Fruit fly (Drosophila melanogaster) whole organism, embryonic: ENCODE results near the gene CCAP-R.

ENCODE experiments used
- Awh ChIP-seq: fragments of 200-800 bp; sonication (Bioruptor generic); IDR thresholded peaks from 2 replicates; pipeline ENCODE4, ENCODE4 v1.3.6; 2022; ENCODE audit warnings: missing biosample characterization, missing genetic modification characterization
- B-H2 ChIP-seq: fragments of 200-800 bp; sonication (Bioruptor generic); optimal IDR thresholded peaks from 2 replicates; lab custom pipeline; 2018; ENCODE audit warnings: missing biosample characterization, mild to moderate bottlenecking, missing genetic modification characterization
- Blimp-1 ChIP-seq: fragments of 200-800 bp; sonication (Bioruptor generic); optimal IDR thresholded peaks from 3 replicates; lab custom pipeline; 2018; ENCODE audit warnings: missing biosample characterization, missing genetic modification characterization, mild to moderate bottlenecking, moderate library complexity, missing genetic modification reagents
- CG10267 ChIP-seq: fragments of 200-800 bp; sonication (Bioruptor generic); optimal IDR thresholded peaks from 2 replicates; lab custom pipeline; 2018; ENCODE audit warnings: missing biosample characterization, mild to moderate bottlenecking, missing genetic modification characterization, moderate library complexity
- CG11456 ChIP-seq: fragments of 200-800 bp; sonication (Bioruptor generic); IDR thresholded peaks from 3 replicates; pipeline ENCODE4 v1.3.6; 2022; ENCODE audit warnings: missing biosample characterization, missing genetic modification characterization
- CG13123 ChIP-seq: fragments of 200-800 bp; sonication (Bioruptor generic); optimal IDR thresholded peaks from 2 replicates; lab custom pipeline; 2016; ENCODE audit warnings: missing biosample characterization, missing genetic modification characterization
- CG15073 ChIP-seq: fragments of 200-800 bp; sonication (Bioruptor generic); optimal IDR thresholded peaks from 2 replicates; lab custom pipeline; 2016; ENCODE audit warnings: missing biosample characterization, missing genetic modification characterization
- CG1603 ChIP-seq: fragments of 200-800 bp; sonication (Bioruptor generic); optimal IDR thresholded peaks from 2 replicates; lab custom pipeline; 2019; ENCODE audit warnings: missing biosample characterization, mild to moderate bottlenecking, missing genetic modification characterization, moderate library complexity
- CG16863 ChIP-seq: fragments of 200-800 bp; sonication (Bioruptor generic); optimal IDR thresholded peaks from 3 replicates; lab custom pipeline; 2016; ENCODE audit warnings: missing biosample characterization, missing genetic modification characterization
- CG18262 ChIP-seq: fragments of 200-800 bp; optimal IDR thresholded peaks from 3 replicates; lab custom pipeline; 2019; ENCODE audit warnings: missing biosample characterization, mild to moderate bottlenecking, missing genetic modification characterization, moderate library complexity
- CG31224 ChIP-seq: fragments of 200-800 bp; sonication (Bioruptor generic); IDR thresholded peaks from 2 replicates; pipeline ENCODE4 v1.3.6; 2022; ENCODE audit warnings: missing biosample characterization, missing genetic modification characterization
- CG32767 ChIP-seq: fragments of 200-800 bp; sonication (Bioruptor generic); IDR thresholded peaks from 2 replicates; pipeline ENCODE4 v1.3.6; 2022; ENCODE audit warnings: missing biosample characterization, missing genetic modification characterization
- CG42726 ChIP-seq: fragments of 200-800 bp; sonication (Bioruptor generic); IDR thresholded peaks from 2 replicates; pipeline ENCODE4 v1.3.6; 2022; ENCODE audit warnings: missing biosample characterization, missing genetic modification characterization; ENCODE audit not compliant: partially characterized antibody
- CG4360 ChIP-seq: fragments of 200-800 bp; sonication (Bioruptor generic); IDR thresholded peaks from 2 replicates; pipeline ENCODE4 v1.3.6; 2022; ENCODE audit warnings: missing biosample characterization, missing genetic modification characterization
- CG43689 ChIP-seq: fragments of 200-800 bp; sonication (Bioruptor generic); IDR thresholded peaks from 2 replicates; pipeline ENCODE4 v1.3.6; 2022; ENCODE audit warnings: missing biosample characterization, missing genetic modification characterization
- CG6689 ChIP-seq: fragments of 200-800 bp; sonication (Bioruptor generic); IDR thresholded peaks from 2 replicates; pipeline ENCODE4 v1.3.6; 2022; ENCODE audit warnings: missing biosample characterization, missing genetic modification characterization
- CG7271 ChIP-seq: fragments of 200-800 bp; sonication (Bioruptor generic); optimal IDR thresholded peaks from 2 replicates; lab custom pipeline; 2018; ENCODE audit warnings: missing biosample characterization, mild to moderate bottlenecking, missing genetic modification characterization, moderate library complexity
- CG9727 ChIP-seq: fragments of 200-800 bp; sonication (Bioruptor generic); optimal IDR thresholded peaks from 3 replicates; lab custom pipeline; 2017; ENCODE audit warnings: missing biosample characterization, mild to moderate bottlenecking, missing genetic modification characterization
- CG9797 ChIP-seq: fragments of 200-800 bp; sonication (Bioruptor generic); optimal IDR thresholded peaks from 3 replicates; lab custom pipeline; 2018; ENCODE audit warnings: missing biosample characterization, mild to moderate bottlenecking, missing genetic modification characterization
- CG9876 ChIP-seq: fragments of 200-800 bp; sonication (Bioruptor generic); optimal IDR thresholded peaks from 2 replicates; lab custom pipeline; 2016; ENCODE audit warnings: missing biosample characterization, missing genetic modification characterization
- D ChIP-seq, 2 experiments: fragments of 200-800 bp in 1 of 2; fragments of >200 bp in 1 of 2; sonication (Bioruptor generic) in 1 of 2; optimal IDR thresholded peaks; 2 replicates in 1 of 2; 3 replicates in 1 of 2; lab custom pipeline; 2017; ENCODE audit warnings: mild to moderate bottlenecking in 1 of 2, missing biosample characterization in 1 of 2, missing genetic modification characterization in 1 of 2, missing genetic modification reagents in 1 of 2
- D19A ChIP-seq: fragments of 200-800 bp; optimal IDR thresholded peaks from 3 replicates; lab custom pipeline; 2019; ENCODE audit warnings: missing biosample characterization, mild to moderate bottlenecking, missing genetic modification characterization, moderate library complexity
- Drgx ChIP-seq: fragments of 200-800 bp; sonication (Bioruptor generic); IDR thresholded peaks from 2 replicates; pipeline ENCODE4 v1.3.6; 2022; ENCODE audit warnings: missing biosample characterization, missing genetic modification characterization
- Gsc ChIP-seq: fragments of 200-800 bp; sonication (Bioruptor generic); IDR thresholded peaks from 2 replicates; pipeline ENCODE4 v1.3.6; 2022; ENCODE audit warnings: missing biosample characterization, missing genetic modification characterization
- NC2β ChIP-seq: fragments of 200-800 bp; sonication (Bioruptor generic); optimal IDR thresholded peaks from 2 replicates; lab custom pipeline; 2016; ENCODE audit warnings: missing biosample characterization, missing genetic modification characterization
- Oli ChIP-seq: fragments of 200-800 bp; sonication (Bioruptor generic); optimal IDR thresholded peaks from 2 replicates; lab custom pipeline; 2018; ENCODE audit warnings: missing biosample characterization, mild to moderate bottlenecking, missing genetic modification characterization, moderate library complexity
- Pdp1 ChIP-seq, 2 experiments: fragments of 200-800 bp; sonication (Bioruptor generic); optimal IDR thresholded peaks; 3 replicates each; lab custom pipeline; 2016; ENCODE audit warnings: missing biosample characterization in 2 of 2, missing genetic modification characterization in 2 of 2, mild to moderate bottlenecking in 1 of 2, moderate library complexity in 1 of 2
- Spps ChIP-seq: fragments of 200-800 bp; sonication (Bioruptor generic); optimal IDR thresholded peaks from 2 replicates; lab custom pipeline; 2018; ENCODE audit warnings: missing biosample characterization, mild to moderate bottlenecking, missing genetic modification characterization
- br ChIP-seq: fragments of >200 bp; optimal IDR thresholded peaks from 2 replicates; lab custom pipeline; 2017
- cato ChIP-seq: fragments of 200-800 bp; sonication (Bioruptor generic); optimal IDR thresholded peaks from 2 replicates; lab custom pipeline; 2016; ENCODE audit warnings: missing biosample characterization, missing genetic modification characterization, borderline replicate concordance
- crc ChIP-seq: fragments of 200-800 bp; sonication (Bioruptor generic); optimal IDR thresholded peaks from 2 replicates; lab custom pipeline; 2016; ENCODE audit warnings: missing biosample characterization, missing genetic modification characterization
- ewg ChIP-seq: fragments of 200-800 bp; sonication (Bioruptor generic); optimal IDR thresholded peaks from 3 replicates; lab custom pipeline; 2017; ENCODE audit warnings: mild to moderate bottlenecking, missing biosample characterization, missing genetic modification reagents, missing genetic modification characterization
- eyg ChIP-seq: fragments of 200-800 bp; sonication (Bioruptor generic); optimal IDR thresholded peaks from 3 replicates; lab custom pipeline; 2016; ENCODE audit warnings: missing biosample characterization, missing genetic modification characterization
- gce ChIP-seq: fragments of 200-800 bp; sonication (Bioruptor generic); IDR thresholded peaks from 3 replicates; pipeline ENCODE4 v1.3.6; 2022; ENCODE audit warnings: missing biosample characterization, missing genetic modification characterization
- gt ChIP-seq: fragments of 200-800 bp; sonication (Bioruptor generic); IDR thresholded peaks from 2 replicates; pipeline ENCODE4 v1.3.6; 2022; ENCODE audit warnings: missing biosample characterization, missing genetic modification characterization
- hbn ChIP-seq: fragments of 200-800 bp; sonication (Bioruptor generic); IDR thresholded peaks from 2 replicates; pipeline ENCODE4 v1.3.6; 2022; ENCODE audit warnings: missing biosample characterization, missing genetic modification characterization; ENCODE audit not compliant: partially characterized antibody
- hth ChIP-seq: fragments of >200 bp; optimal IDR thresholded peaks from 2 replicates; lab custom pipeline; 2017; ENCODE audit warnings: inconsistent platforms
- lab ChIP-seq: fragments of 200-800 bp; sonication (Bioruptor generic); optimal IDR thresholded peaks from 3 replicates; lab custom pipeline; 2017; ENCODE audit warnings: missing biosample characterization, missing genetic modification characterization, mild to moderate bottlenecking, moderate library complexity, missing genetic modification reagents
- nom ChIP-seq: fragments of 200-800 bp; sonication (Bioruptor generic); optimal IDR thresholded peaks from 2 replicates; lab custom pipeline; 2017; ENCODE audit warnings: missing biosample characterization, missing genetic modification characterization, mild to moderate bottlenecking, moderate library complexity, missing genetic modification reagents
- odd ChIP-seq: fragments of 200-800 bp; sonication (Bioruptor generic); optimal IDR thresholded peaks from 2 replicates; lab custom pipeline; 2017; ENCODE audit warnings: missing biosample characterization, mild to moderate bottlenecking, missing genetic modification characterization
- prd ChIP-seq, 3 experiments: fragments of >200 bp in 2 of 3; fragments of 200-800 bp in 1 of 3; sonication (Bioruptor generic) in 1 of 3; optimal IDR thresholded peaks in 2 of 3; IDR thresholded peaks in 1 of 3; 2 replicates in 2 of 3; 3 replicates in 1 of 3; pipeline versions ENCODE4 v1.3.6 to Lab custom; 2017 to 2022; ENCODE audit warnings: missing biosample characterization in 1 of 3, missing genetic modification characterization in 1 of 3
- pum ChIP-seq: fragments of 200-800 bp; sonication (Bioruptor generic); optimal IDR thresholded peaks from 2 replicates; lab custom pipeline; 2016; ENCODE audit warnings: missing biosample characterization, missing genetic modification characterization
- seq ChIP-seq: fragments of 200-800 bp; sonication (Bioruptor generic); IDR thresholded peaks from 2 replicates; pipeline ENCODE4 v1.3.6; 2022; ENCODE audit warnings: missing biosample characterization, missing genetic modification characterization
- sisA ChIP-seq: fragments of 200-800 bp; sonication (Bioruptor generic); IDR thresholded peaks from 2 replicates; pipeline ENCODE4 v1.3.6; 2022; ENCODE audit warnings: missing biosample characterization, missing genetic modification characterization
- tll ChIP-seq, 2 experiments: fragments of 200-800 bp in 1 of 2; fragments of >200 bp in 1 of 2; sonication (Bioruptor generic) in 1 of 2; optimal IDR thresholded peaks; 2 replicates each; lab custom pipeline; 2017 to 2019; ENCODE audit warnings: missing biosample characterization in 2 of 2, missing genetic modification characterization in 2 of 2, mild to moderate bottlenecking in 1 of 2, moderate library complexity in 1 of 2
- unpg ChIP-seq: fragments of 200-800 bp; sonication (Bioruptor generic); optimal IDR thresholded peaks from 3 replicates; lab custom pipeline; 2018; ENCODE audit warnings: missing biosample characterization, mild to moderate bottlenecking, missing genetic modification characterization, moderate library complexity
- usp ChIP-seq: fragments of >200 bp; optimal IDR thresholded peaks from 2 replicates; lab custom pipeline; 2017; ENCODE audit warnings: missing biosample characterization, missing genetic modification characterization

CCAP-R gene

DNA sequence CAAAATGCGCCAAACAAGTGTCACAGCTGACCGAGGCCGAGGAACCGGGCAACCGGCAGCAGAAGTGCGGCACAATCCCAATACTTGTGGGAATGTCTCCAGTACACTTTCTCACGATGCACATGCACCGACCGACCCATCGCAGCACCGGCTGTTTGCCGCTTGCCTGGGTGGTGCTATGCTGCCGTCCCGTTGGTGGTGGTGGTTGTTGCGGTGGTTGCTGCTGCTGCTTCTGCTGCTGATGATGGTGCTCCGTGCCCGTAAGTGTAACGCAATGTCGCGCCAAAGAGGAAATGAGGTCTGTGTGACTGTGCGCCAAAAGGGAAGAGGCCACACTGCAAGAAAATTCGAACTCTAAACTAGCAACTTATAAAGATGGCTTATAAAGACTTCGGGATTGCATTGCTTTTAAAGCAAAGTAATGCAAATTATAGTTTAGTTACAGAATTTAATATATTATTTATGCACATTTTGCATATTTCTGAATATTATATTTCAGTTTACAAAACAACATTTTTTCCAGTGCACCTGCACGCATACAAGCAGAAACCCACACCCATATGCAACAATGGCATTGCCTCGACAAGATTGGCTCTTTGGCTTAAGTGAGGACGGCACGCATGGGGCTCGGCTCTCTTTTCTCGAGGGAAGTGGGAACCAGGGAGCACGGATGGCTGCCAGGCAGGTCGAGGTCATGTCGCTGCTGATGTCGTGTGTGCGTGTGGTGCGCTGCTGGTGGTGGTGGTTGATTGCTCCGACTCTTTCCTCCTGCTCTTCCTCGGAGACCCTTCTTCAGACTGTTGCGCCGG, 40.3 kb upstream of the CCAP-R start, which contains the start of gene CG43116 (continued):
- TF ChIP-seq CG13123 (GFP tag; lab: Kevin White, UChicago) (peak; percentile 71), Drgx (peak; percentile 83), CG9797 (GFP tag; lab: Kevin White, UChicago) (no peak), CG43689 (peak; percentile 37; the same call in 1 of the 2 replicates), CG16863 (GFP tag; lab: Kevin White, UChicago) (peak; percentile 64), ewg (GFP tag; lab: Kevin White, UChicago) (no peak), usp (GFP tag; lab: Kevin White, UChicago) (no peak), CG11456 (GFP tag; lab: Robert Waterston, UW) (peak; percentile 57; the same call in 1 of the 3 replicates), cato (GFP tag; lab: Kevin White, UChicago) (peak; percentile 81), crc (GFP tag; lab: Kevin White, UChicago) (peak; percentile 24), Gsc (GFP tag; lab: Robert Waterston, UW) (peak; percentile 73), Blimp-1 (GFP tag; lab: Kevin White, UChicago) (peak; percentile 91), Spps (peak; percentile 95), CG18262 (tag; lab: Kevin White, UChicago) (peak; percentile 95), CG1603 (tag; lab: Kevin White, UChicago) (no peak), sisA (peak; percentile 84), CG15073 (GFP tag; lab: Kevin White, UChicago) (peak; percentile 59), B-H2 (GFP tag; lab: Kevin White, UChicago) (no peak), odd (no peak), prd (optimal IDR thresholded peaks at IDR 0.05; lab: Kevin White, UChicago) (no peak), prd (GFP tag; IDR thresholded peaks at IDR 0.05; lab: Robert Waterston, UW) (peak; percentile 92), CG9876 (no peak), D (optimal IDR thresholded peaks at IDR 0.05; lab: Kevin White, UChicago) (no peak), D (GFP tag; optimal IDR thresholded peaks at IDR 0.05; lab: Kevin White, UChicago) (peak; percentile 94), D19A (tag; lab: Kevin White, UChicago) (peak; percentile 89), CG10267 (tag; lab: Kevin White, UChicago) (peak; percentile 86), CG32767 (peak; percentile 72), CG6689 (peak; percentile 93), NC2β (GFP tag; lab: Kevin White, UChicago) (peak; percentile 86), CG9727 (GFP tag; lab: Kevin White, UChicago) (peak; percentile 94), unpg (peak; percentile 95), CG7271 (tag; lab: Kevin White, UChicago) (peak; percentile 56), gt (peak; percentile 77), Oli (tag; lab: Kevin White, UChicago) (peak; percentile 90), CG42726 (GFP tag; lab: Robert Waterston, UW) (0 out of 2 replicates have a peak, but pooled peaks have one; percentile 3), br (no peak), seq (GFP tag; lab: Robert Waterston, UW) (0 out of 2 replicates have a peak, but pooled peaks have one; percentile 48), pum (GFP tag; lab: Kevin White, UChicago) (peak; percentile 76), gce (peak; percentile 80; the same call in 2 of the 3 replicates), hth (no peak), CG4360 (GFP tag; lab: Robert Waterston, UW) (peak; percentile 54), hbn (GFP tag; lab: Robert Waterston, UW) (no peak), tll (GFP tag; optimal IDR thresholded peaks at IDR 0.05; lab: Kevin White, UChicago) (peak in 1 of 2 experiments; percentile 25), lab (GFP tag; lab: Kevin White, UChicago) (no peak), nom (GFP tag; lab: Kevin White, UChicago) (peak; percentile 94), Awh (GFP tag; lab: Robert Waterston, UW) (peak; percentile 71; the same call in 1 of the 2 replicates), eyg (GFP tag; lab: Kevin White, UChicago) (no peak), CG31224 (GFP tag; lab: Robert Waterston, UW) (0 out of 2 replicates have a peak, but pooled peaks have one; percentile 14), Pdp1 (GFP tag; optimal IDR thresholded peaks at IDR 0.05; lab: Kevin White, UChicago) (peak; percentile 73 to 76)
